Fruit fly (Drosophila melanogaster) whole organism, embryonic: ENCODE measurements around the gene sordd2.

Experiments
- Atf6 ChIP-seq: fragments of 200-800 bp; sonication (Bioruptor generic); IDR thresholded peaks from 2 replicates; pipeline ENCODE4 v1.3.6; 2022; ENCODE audit warnings: missing biosample characterization, missing genetic modification characterization
- B-H1 ChIP-seq: fragments of 200-800 bp; sonication (Bioruptor generic); IDR thresholded peaks from 3 replicates; pipeline ENCODE4 v1.3.6; 2022; ENCODE audit warnings: missing biosample characterization, missing genetic modification characterization
- B-H2 ChIP-seq: fragments of 200-800 bp; sonication (Bioruptor generic); optimal IDR thresholded peaks from 2 replicates; lab custom pipeline; 2018; ENCODE audit warnings: missing biosample characterization, mild to moderate bottlenecking, missing genetic modification characterization
- BEAF-32 ChIP-seq: fragments of 200-800 bp; sonication (Bioruptor generic); optimal IDR thresholded peaks from 3 replicates; lab custom pipeline; 2017; ENCODE audit warnings: missing biosample characterization, missing genetic modification characterization, mild to moderate bottlenecking, moderate library complexity, missing genetic modification reagents
- Bgb ChIP-seq: fragments of 200-800 bp; sonication (Bioruptor generic); IDR thresholded peaks from 2 replicates; pipeline ENCODE4 v1.3.6; 2022; ENCODE audit warnings: missing biosample characterization, missing genetic modification characterization; ENCODE audit not compliant: partially characterized antibody
- Bteb2 ChIP-seq: fragments of 200-800 bp; sonication (Bioruptor generic); optimal IDR thresholded peaks from 2 replicates; lab custom pipeline; 2016; ENCODE audit warnings: missing biosample characterization, missing genetic modification characterization
- CG10209 ChIP-seq: fragments of 200-800 bp; sonication (Bioruptor generic); optimal IDR thresholded peaks from 3 replicates; lab custom pipeline; 2017; ENCODE audit warnings: missing biosample characterization, mild to moderate bottlenecking, missing genetic modification characterization, missing genetic modification reagents
- CG11085 ChIP-seq: fragments of 200-800 bp; sonication (Bioruptor generic); IDR thresholded peaks from 2 replicates; pipeline ENCODE4 v1.3.6; 2022; ENCODE audit warnings: missing biosample characterization, missing genetic modification characterization
- CG16863 ChIP-seq: fragments of 200-800 bp; sonication (Bioruptor generic); optimal IDR thresholded peaks from 3 replicates; lab custom pipeline; 2016; ENCODE audit warnings: missing biosample characterization, missing genetic modification characterization
- CG17328 ChIP-seq: fragments of 200-800 bp; sonication (Bioruptor generic); IDR thresholded peaks from 2 replicates; pipeline ENCODE4 v1.3.6; 2022; ENCODE audit warnings: missing biosample characterization, missing genetic modification characterization
- CG2116 ChIP-seq: fragments of 200-800 bp; sonication (Bioruptor generic); optimal IDR thresholded peaks from 3 replicates; lab custom pipeline; 2018; ENCODE audit warnings: missing biosample characterization, mild to moderate bottlenecking, missing genetic modification characterization
- CG30020 ChIP-seq: fragments of 200-800 bp; optimal IDR thresholded peaks from 2 replicates; lab custom pipeline; 2019; ENCODE audit warnings: missing biosample characterization, mild to moderate bottlenecking, missing genetic modification characterization, moderate library complexity
- CG30403 ChIP-seq: fragments of 200-800 bp; sonication (Bioruptor generic); optimal IDR thresholded peaks from 3 replicates; lab custom pipeline; 2016; ENCODE audit warnings: missing biosample characterization, missing genetic modification characterization
- CG31441 ChIP-seq: fragments of 200-800 bp; sonication (Bioruptor generic); IDR thresholded peaks from 2 replicates; pipeline ENCODE4 v1.3.6; 2022; ENCODE audit warnings: missing biosample characterization, missing genetic modification characterization
- CG4282 ChIP-seq: fragments of 200-800 bp; sonication (Bioruptor generic); optimal IDR thresholded peaks from 2 replicates; lab custom pipeline; 2016; ENCODE audit warnings: missing biosample characterization, missing genetic modification characterization
- CG7987 ChIP-seq: fragments of 200-800 bp; sonication (Bioruptor generic); optimal IDR thresholded peaks from 2 replicates; lab custom pipeline; 2018; ENCODE audit warnings: missing biosample characterization, mild to moderate bottlenecking, missing genetic modification characterization, moderate library complexity
- CG8944 ChIP-seq: fragments of 200-800 bp; sonication (Bioruptor generic); optimal IDR thresholded peaks from 3 replicates; lab custom pipeline; 2016; ENCODE audit warnings: missing biosample characterization, missing genetic modification characterization
- CHES-1-like ChIP-seq: fragments of 200-800 bp; sonication (Bioruptor generic); optimal IDR thresholded peaks from 2 replicates; lab custom pipeline; 2016; ENCODE audit warnings: missing biosample characterization, missing genetic modification characterization
- D19B ChIP-seq: fragments of 200-800 bp; sonication (Bioruptor generic); optimal IDR thresholded peaks from 2 replicates; lab custom pipeline; 2017; ENCODE audit warnings: missing biosample characterization, mild to moderate bottlenecking, missing genetic modification characterization
- Deaf1 ChIP-seq: fragments of 200-800 bp; optimal IDR thresholded peaks from 3 replicates; lab custom pipeline; 2019; ENCODE audit warnings: missing biosample characterization, mild to moderate bottlenecking, missing genetic modification characterization, moderate library complexity
- Dek ChIP-seq: fragments of 200-800 bp; sonication (Bioruptor generic); optimal IDR thresholded peaks from 3 replicates; lab custom pipeline; 2019; ENCODE audit warnings: missing biosample characterization, mild to moderate bottlenecking, missing genetic modification characterization, moderate library complexity
- Doc3 ChIP-seq: fragments of 200-800 bp; sonication (Bioruptor generic); IDR thresholded peaks from 3 replicates; pipeline ENCODE4 v1.3.6; 2022; ENCODE audit warnings: missing biosample characterization, missing genetic modification characterization; ENCODE audit not compliant: partially characterized antibody
- Drgx ChIP-seq: fragments of 200-800 bp; sonication (Bioruptor generic); IDR thresholded peaks from 2 replicates; pipeline ENCODE4 v1.3.6; 2022; ENCODE audit warnings: missing biosample characterization, missing genetic modification characterization
- E2f2 ChIP-seq: fragments of 200-800 bp; sonication (Bioruptor generic); IDR thresholded peaks from 2 replicates; pipeline ENCODE4 v1.3.6; 2022; ENCODE audit warnings: missing biosample characterization, missing genetic modification characterization
- Fer2 ChIP-seq: fragments of 200-800 bp; sonication (Bioruptor generic); optimal IDR thresholded peaks from 2 replicates; lab custom pipeline; 2018; ENCODE audit warnings: missing biosample characterization, mild to moderate bottlenecking, missing genetic modification characterization, moderate library complexity
- Hr3 ChIP-seq: fragments of 200-800 bp; sonication (Bioruptor generic); optimal IDR thresholded peaks from 3 replicates; lab custom pipeline; 2016; ENCODE audit warnings: missing biosample characterization, missing genetic modification characterization
- NK7.1 ChIP-seq: fragments of 200-800 bp; sonication (Bioruptor generic); optimal IDR thresholded peaks from 3 replicates; lab custom pipeline; 2016; ENCODE audit warnings: missing biosample characterization, missing genetic modification characterization
- Nf-YC ChIP-seq: fragments of 200-800 bp; optimal IDR thresholded peaks from 3 replicates; lab custom pipeline; 2019; ENCODE audit warnings: missing biosample characterization, mild to moderate bottlenecking, missing genetic modification characterization, moderate library complexity
- Opbp ChIP-seq: fragments of 200-800 bp; sonication (Bioruptor generic); IDR thresholded peaks from 3 replicates; pipeline ENCODE4 v1.3.6; 2022; ENCODE audit warnings: missing biosample characterization, missing genetic modification characterization; ENCODE audit not compliant: partially characterized antibody
- Sin3A ChIP-seq: fragments of >200 bp; optimal IDR thresholded peaks from 2 replicates; lab custom pipeline; 2018
- Sry-δ ChIP-seq: fragments of 200-800 bp; sonication (Bioruptor generic); optimal IDR thresholded peaks from 2 replicates; lab custom pipeline; 2016; ENCODE audit warnings: missing biosample characterization, missing genetic modification characterization
- abd-A ChIP-seq: fragments of 200-800 bp; sonication (Bioruptor generic); optimal IDR thresholded peaks from 3 replicates; lab custom pipeline; 2019; ENCODE audit warnings: missing biosample characterization, mild to moderate bottlenecking, missing genetic modification characterization, moderate library complexity
- amos ChIP-seq: fragments of 200-800 bp; sonication (Bioruptor generic); IDR thresholded peaks from 2 replicates; pipeline ENCODE4 v1.3.6; 2022; ENCODE audit warnings: missing biosample characterization, missing genetic modification characterization; ENCODE audit not compliant: partially characterized antibody
- ase ChIP-seq: fragments of 200-800 bp; sonication (Bioruptor generic); IDR thresholded peaks from 3 replicates; pipeline ENCODE4 v1.3.6; 2022; ENCODE audit warnings: missing biosample characterization, missing genetic modification characterization
- ato ChIP-seq: fragments of 200-800 bp; sonication (Bioruptor generic); IDR thresholded peaks from 2 replicates; pipeline ENCODE4 v1.3.6; 2022; ENCODE audit warnings: missing biosample characterization, missing genetic modification characterization; ENCODE audit not compliant: partially characterized antibody
- bbx ChIP-seq: fragments of 200-800 bp; sonication (Bioruptor generic); IDR thresholded peaks from 2 replicates; pipeline ENCODE4 v1.3.6; 2022; ENCODE audit warnings: missing biosample characterization, missing genetic modification characterization; ENCODE audit not compliant: partially characterized antibody
- btn ChIP-seq: fragments of 200-800 bp; sonication (Bioruptor generic); optimal IDR thresholded peaks from 2 replicates; lab custom pipeline; 2016; ENCODE audit warnings: missing biosample characterization, missing genetic modification characterization
- cas ChIP-seq: fragments of 200-800 bp; sonication (Bioruptor generic); IDR thresholded peaks from 2 replicates; pipeline ENCODE4 v1.3.6; 2022; ENCODE audit warnings: missing biosample characterization, missing genetic modification characterization
- chif ChIP-seq, 2 experiments: fragments of 200-800 bp; sonication (Bioruptor generic); optimal IDR thresholded peaks; 3 replicates each; lab custom pipeline; 2016; ENCODE audit warnings: missing biosample characterization in 2 of 2, missing genetic modification characterization in 2 of 2
- chinmo ChIP-seq: fragments of 200-800 bp; sonication (Bioruptor generic); IDR thresholded peaks from 4 replicates; pipeline ENCODE4 v1.3.6; 2022; ENCODE audit warnings: missing biosample characterization, missing genetic modification characterization; ENCODE audit not compliant: partially characterized antibody
- gcm2 ChIP-seq: fragments of 200-800 bp; sonication (Bioruptor generic); optimal IDR thresholded peaks from 2 replicates; lab custom pipeline; 2016; ENCODE audit warnings: missing biosample characterization, missing genetic modification characterization
- hb ChIP-seq: fragments of 200-800 bp; sonication (Bioruptor generic); IDR thresholded peaks from 3 replicates; pipeline ENCODE4 v1.3.6; 2022; ENCODE audit warnings: missing biosample characterization, missing genetic modification characterization; ENCODE audit not compliant: partially characterized antibody
- her ChIP-seq: fragments of 200-800 bp; sonication (Bioruptor generic); optimal IDR thresholded peaks from 2 replicates; lab custom pipeline; 2016; ENCODE audit warnings: missing biosample characterization, missing genetic modification characterization
- inv ChIP-seq: fragments of 200-800 bp; sonication (Bioruptor generic); IDR thresholded peaks from 2 replicates; pipeline ENCODE4 v1.3.6; 2022; ENCODE audit warnings: missing biosample characterization, missing genetic modification characterization; ENCODE audit not compliant: partially characterized antibody
- lola ChIP-seq, 3 experiments: fragments of >200 bp in 2 of 3; fragments of 200-800 bp in 1 of 3; sonication (Bioruptor generic) in 1 of 3; optimal IDR thresholded peaks; 2 replicates each; lab custom pipeline; 2017 to 2019; ENCODE audit warnings: missing biosample characterization in 3 of 3, missing genetic modification characterization in 3 of 3, mild to moderate bottlenecking in 1 of 3, moderate library complexity in 1 of 3
- sr ChIP-seq: fragments of 200-800 bp; sonication (Bioruptor generic); IDR thresholded peaks from 3 replicates; pipeline ENCODE4 v1.3.6; 2022; ENCODE audit warnings: missing biosample characterization, missing genetic modification characterization
- ssp ChIP-seq: fragments of 200-800 bp; sonication (Bioruptor generic); IDR thresholded peaks from 2 replicates; pipeline ENCODE4 v1.3.6; 2022; ENCODE audit warnings: missing biosample characterization, missing genetic modification characterization
- stc ChIP-seq: fragments of 200-800 bp; sonication (Bioruptor generic); IDR thresholded peaks from 2 replicates; pipeline ENCODE4 v1.3.6; 2022; ENCODE audit warnings: missing biosample characterization, missing genetic modification characterization
- tna ChIP-seq: fragments of 200-800 bp; sonication (Bioruptor generic); IDR thresholded peaks from 2 replicates; pipeline ENCODE4 v1.3.6; 2022; ENCODE audit warnings: missing biosample characterization, missing genetic modification characterization; ENCODE audit not compliant: partially characterized antibody
- yki ChIP-seq: fragments of >200 bp; optimal IDR thresholded peaks from 3 replicates; lab custom pipeline; 2018
- zen ChIP-seq: fragments of 200-800 bp; sonication (Bioruptor generic); optimal IDR thresholded peaks from 3 replicates; lab custom pipeline; 2018; ENCODE audit warnings: missing biosample characterization, mild to moderate bottlenecking, missing genetic modification characterization, moderate library complexity

sordd2 gene

dm6 chrX:15844139-15844538 is 45.2 kb upstream of the sordd2 start, which contains the start of the genes ArgRS and CG8578 (continued):
- TF ChIP-seq Bgb = peak; percentile 71
- TF ChIP-seq NK7.1 (GFP tag; lab: Kevin White, UChicago) = peak; percentile 48
- peak; percentile 17 for TF ChIP-seq her
- peak; percentile 35 for TF ChIP-seq CG16863 (GFP tag; lab: Kevin White, UChicago)
- peak; percentile 80 for TF ChIP-seq CG31441
- no peak for TF ChIP-seq sr
- peak; percentile 96 for TF ChIP-seq Sin3A (lab: Kevin White, UChicago)
- TF ChIP-seq abd-A (tag; lab: Kevin White, UChicago) = no peak
- TF ChIP-seq CHES-1-like (GFP tag; lab: Kevin White, UChicago) = peak; percentile 52
- no peak for TF ChIP-seq btn (GFP tag; lab: Kevin White, UChicago)
- peak; percentile 25 for TF ChIP-seq CG10209 (GFP tag; lab: Kevin White, UChicago)
- TF ChIP-seq Dek (tag; lab: Kevin White, UChicago) = no peak
- peak; percentile 24 for TF ChIP-seq Hr3 (GFP tag; lab: Kevin White, UChicago)
- peak; percentile 63 for TF ChIP-seq Nf-YC (tag; lab: Kevin White, UChicago)
- peak; percentile 55; the same call in 2 of the 3 replicates for TF ChIP-seq ase
- TF ChIP-seq CG7987 = no peak
- TF ChIP-seq yki = no peak
- TF ChIP-seq Drgx (GFP tag; lab: Robert Waterston, UW) = peak; percentile 19; the same call in 1 of the 2 replicates
- TF ChIP-seq CG2116 (GFP tag; lab: Kevin White, UChicago) = peak; percentile 68
- 0 out of 3 replicates have a peak, but pooled peaks have one; percentile 49 for TF ChIP-seq B-H1 (GFP tag; lab: Robert Waterston, UW)
- peak; percentile 34 for TF ChIP-seq zen (tag; lab: Kevin White, UChicago)
- TF ChIP-seq stc = peak; percentile 60; the same call in 1 of the 2 replicates
- TF ChIP-seq cas (GFP tag; lab: Robert Waterston, UW) = 0 out of 2 replicates have a peak, but pooled peaks have one; percentile 28
- peak; percentile 13 for TF ChIP-seq B-H2 (GFP tag; lab: Kevin White, UChicago)
- TF ChIP-seq ssp = peak; percentile 95
- peak; percentile 16 for TF ChIP-seq Bteb2 (GFP tag; lab: Kevin White, UChicago)

- TF ChIP-seq CG4282 (no peak), tna (GFP tag; lab: Robert Waterston, UW) (peak; percentile 98), E2f2 (GFP tag; lab: Robert Waterston, UW) (peak; percentile 72), Atf6 (GFP tag; lab: Robert Waterston, UW) (no peak), hb (GFP tag; lab: Robert Waterston, UW) (peak; percentile 88), chinmo (GFP tag; lab: Robert Waterston, UW) (peak; percentile 81; the same call in 3 of the 4 replicates), CG8944 (no peak), ato (GFP tag; lab: Robert Waterston, UW) (peak; percentile 95), inv (GFP tag; lab: Robert Waterston, UW) (peak; percentile 82), gcm2 (GFP tag; lab: Kevin White, UChicago) (no peak), Opbp (GFP tag; lab: Robert Waterston, UW) (peak; percentile 96; the same call in 2 of the 3 replicates), Deaf1 (tag; lab: Kevin White, UChicago) (no peak), BEAF-32 (peak; percentile 45), CG30403 (GFP tag; lab: Kevin White, UChicago) (no peak), lola (GFP tag; optimal IDR thresholded peaks at IDR 0.05; lab: Kevin White, UChicago) (no peak), CG11085 (GFP tag; lab: Robert Waterston, UW) (no peak), Bgb (peak; percentile 97), bbx (GFP tag; lab: Robert Waterston, UW) (peak; percentile 97), CG30020 (tag; lab: Kevin White, UChicago) (no peak), CG17328 (GFP tag; lab: Robert Waterston, UW) (no peak), chif (GFP tag; optimal IDR thresholded peaks at IDR 0.05; lab: Kevin White, UChicago) (no peak), Sry-δ (peak; percentile 26), Doc3 (GFP tag; lab: Robert Waterston, UW) (peak; percentile 70; the same call in 2 of the 3 replicates), amos (GFP tag; lab: Robert Waterston, UW) (peak; percentile 70), D19B (peak; percentile 81), Fer2 (tag; lab: Kevin White, UChicago) (no peak), CG10209 (GFP tag; lab: Kevin White, UChicago) (no peak)
These were observed 42.4 kb upstream of the sordd2 start for dm6 chrX:15841346-15841745.
